Worm (Caenorhabditis elegans) whole organism, L1 larva: Measurements from ENCODE around the gene F52E1.3.

Source experiments
- C16A3.4 ChIP-seq: fragments of 150-350 bp; optimal IDR thresholded peaks from 2 replicates; lab custom pipeline; 2014; ENCODE audit warnings: missing biosample characterization, missing genetic modification characterization
- C34B4.2 ChIP-seq: sonication (generic microtip); optimal IDR thresholded peaks from 2 replicates; lab custom pipeline; 2017; ENCODE audit warnings: mild to moderate bottlenecking, missing genetic modification characterization, missing compliant biosample characterization
- aha-1 ChIP-seq: fragments of 150-350 bp; optimal IDR thresholded peaks from 2 replicates; lab custom pipeline; 2014; ENCODE audit warnings: missing biosample characterization, missing genetic modification characterization
- alr-1 ChIP-seq: fragments of 200-800 bp; sonication (Bioruptor generic); optimal IDR thresholded peaks from 2 replicates; lab custom pipeline; 2018; ENCODE audit warnings: borderline replicate concordance, mild to moderate bottlenecking, missing genetic modification characterization, missing compliant biosample characterization
- blmp-1 ChIP-seq: fragments of 150-350 bp; optimal IDR thresholded peaks from 2 replicates; lab custom pipeline; 2014; ENCODE audit warnings: missing biosample characterization, missing genetic modification characterization
- ceh-63 ChIP-seq: fragments of 200-800 bp; sonication (Bioruptor generic); optimal IDR thresholded peaks from 2 replicates; lab custom pipeline; 2018; ENCODE audit warnings: mild to moderate bottlenecking, missing genetic modification characterization, missing compliant biosample characterization
- ces-1 ChIP-seq: fragments of 150-350 bp; optimal IDR thresholded peaks from 2 replicates; lab custom pipeline; 2014; ENCODE audit warnings: missing biosample characterization, missing genetic modification reagents, missing genetic modification characterization
- dsc-1 ChIP-seq: sonication (generic microtip); optimal IDR thresholded peaks from 2 replicates; lab custom pipeline; 2016; ENCODE audit warnings: mild to moderate bottlenecking, missing genetic modification characterization, missing compliant biosample characterization
- efl-1 ChIP-seq, 4 experiments: fragments of 150-350 bp; optimal IDR thresholded peaks in 3 of 4; peaks in 1 of 4; 1 replicate in 1 of 4; 2 replicates in 3 of 4; lab custom pipeline; 2014; ENCODE audit warnings: missing biosample characterization in 2 of 4, missing genetic modification characterization in 2 of 4, missing genetic modification reagents in 2 of 4
- egl-27 ChIP-seq, 2 experiments: fragments of 150-350 bp in 1 of 2; sonication (generic microtip); optimal IDR thresholded peaks; 3 replicates each; lab custom pipeline; 2017 to 2018; ENCODE audit warnings: missing biosample characterization in 2 of 2, missing genetic modification characterization in 2 of 2, missing genetic modification reagents in 2 of 2
- fkh-4 ChIP-seq: sonication (generic microtip); optimal IDR thresholded peaks from 2 replicates; lab custom pipeline; 2016; ENCODE audit warnings: missing compliant biosample characterization, missing genetic modification characterization, borderline replicate concordance
- fkh-8 ChIP-seq: sonication (generic microtip); optimal IDR thresholded peaks from 2 replicates; lab custom pipeline; 2016; ENCODE audit warnings: mild to moderate bottlenecking, missing genetic modification characterization, missing compliant biosample characterization
- hlh-4 ChIP-seq: sonication (generic microtip); optimal IDR thresholded peaks from 2 replicates; lab custom pipeline; 2016; ENCODE audit warnings: mild to moderate bottlenecking, missing genetic modification characterization, missing compliant biosample characterization
- lin-13 ChIP-seq: fragments of 150-350 bp; optimal IDR thresholded peaks from 2 replicates; lab custom pipeline; 2014; ENCODE audit warnings: missing biosample characterization, missing genetic modification reagents, missing genetic modification characterization
- lin-35 ChIP-seq, 2 experiments: fragments of 150-350 bp; optimal IDR thresholded peaks; 2 replicates each; lab custom pipeline; 2014; ENCODE audit warnings: missing biosample characterization in 2 of 2, missing genetic modification characterization in 2 of 2, missing genetic modification reagents in 2 of 2
- lir-3 ChIP-seq: sonication (generic microtip); optimal IDR thresholded peaks from 2 replicates; lab custom pipeline; 2016; ENCODE audit warnings: mild to moderate bottlenecking, missing genetic modification characterization, moderate library complexity, missing compliant biosample characterization; ENCODE audit not compliant: poor library complexity
- mep-1 ChIP-seq: fragments of 150-350 bp; optimal IDR thresholded peaks from 2 replicates; lab custom pipeline; 2014; ENCODE audit warnings: missing biosample characterization, missing genetic modification characterization
- nhr-12 ChIP-seq: sonication (generic microtip); optimal IDR thresholded peaks from 2 replicates; lab custom pipeline; 2017; ENCODE audit warnings: missing biosample characterization, missing genetic modification characterization
- nhr-237 ChIP-seq: fragments of 150-350 bp; optimal IDR thresholded peaks from 2 replicates; lab custom pipeline; 2014; ENCODE audit warnings: missing biosample characterization, missing genetic modification characterization
- nhr-28 ChIP-seq: fragments of 150-350 bp; optimal IDR thresholded peaks from 2 replicates; lab custom pipeline; 2014; ENCODE audit warnings: missing biosample characterization, missing genetic modification characterization
- nhr-71 ChIP-seq: sonication (generic microtip); optimal IDR thresholded peaks from 2 replicates; lab custom pipeline; 2016; ENCODE audit warnings: mild to moderate bottlenecking, missing genetic modification characterization, moderate library complexity, missing compliant biosample characterization
- nhr-77 ChIP-seq: fragments of 150-350 bp; optimal IDR thresholded peaks from 2 replicates; lab custom pipeline; 2014; ENCODE audit warnings: missing biosample characterization, missing genetic modification characterization
- pag-3 ChIP-seq: sonication (generic microtip); optimal IDR thresholded peaks from 2 replicates; lab custom pipeline; 2017; ENCODE audit warnings: missing genetic modification characterization, mild to moderate bottlenecking, missing compliant biosample characterization, antibody characterized with exemption, borderline replicate concordance; ENCODE audit not compliant: insufficient read depth
- rnt-1 ChIP-seq: sonication (generic microtip); optimal IDR thresholded peaks from 2 replicates; lab custom pipeline; 2016; ENCODE audit warnings: mild to moderate bottlenecking, missing genetic modification characterization, moderate library complexity, missing compliant biosample characterization
- snpc-4 ChIP-seq: fragments of 150-350 bp; optimal IDR thresholded peaks from 2 replicates; lab custom pipeline; 2014; ENCODE audit warnings: missing biosample characterization, missing genetic modification characterization
- snu-23 ChIP-seq: sonication (generic microtip); optimal IDR thresholded peaks from 2 replicates; lab custom pipeline; 2016; ENCODE audit warnings: missing genetic modification characterization, missing compliant biosample characterization
- sptf-1 ChIP-seq: fragments of 150-350 bp; optimal IDR thresholded peaks from 2 replicates; lab custom pipeline; 2014; ENCODE audit warnings: missing biosample characterization, missing genetic modification characterization
- tlp-1 ChIP-seq: fragments of 150-350 bp; optimal IDR thresholded peaks from 2 replicates; lab custom pipeline; 2014; ENCODE audit warnings: missing biosample characterization, missing genetic modification characterization
- unc-130 ChIP-seq: fragments of 150-350 bp; optimal IDR thresholded peaks from 2 replicates; lab custom pipeline; 2017; ENCODE audit warnings: missing biosample characterization, missing genetic modification characterization, inconsistent platforms
- unc-30 ChIP-seq: sonication (generic microtip); optimal IDR thresholded peaks from 2 replicates; lab custom pipeline; 2017; ENCODE audit warnings: missing biosample characterization, missing genetic modification characterization
- unc-62 ChIP-seq: fragments of 150-350 bp; optimal IDR thresholded peaks from 2 replicates; lab custom pipeline; 2014; ENCODE audit warnings: missing biosample characterization, missing genetic modification reagents, missing genetic modification characterization
- vab-15 ChIP-seq: sonication (generic microtip); optimal IDR thresholded peaks from 2 replicates; lab custom pipeline; 2017; ENCODE audit warnings: missing genotype, mild to moderate bottlenecking, missing genetic modification characterization, missing compliant biosample characterization
- xbp-1 ChIP-seq: sonication (generic microtip); optimal IDR thresholded peaks from 2 replicates; lab custom pipeline; 2016; ENCODE audit warnings: missing genetic modification characterization, missing compliant biosample characterization
- zip-4 ChIP-seq: fragments of 200-800 bp; sonication (Bioruptor generic); optimal IDR thresholded peaks from 2 replicates; lab custom pipeline; 2018; ENCODE audit warnings: mild to moderate bottlenecking, missing genetic modification characterization, moderate library complexity, missing compliant biosample characterization

The F52E1.3 gene

DNA sequence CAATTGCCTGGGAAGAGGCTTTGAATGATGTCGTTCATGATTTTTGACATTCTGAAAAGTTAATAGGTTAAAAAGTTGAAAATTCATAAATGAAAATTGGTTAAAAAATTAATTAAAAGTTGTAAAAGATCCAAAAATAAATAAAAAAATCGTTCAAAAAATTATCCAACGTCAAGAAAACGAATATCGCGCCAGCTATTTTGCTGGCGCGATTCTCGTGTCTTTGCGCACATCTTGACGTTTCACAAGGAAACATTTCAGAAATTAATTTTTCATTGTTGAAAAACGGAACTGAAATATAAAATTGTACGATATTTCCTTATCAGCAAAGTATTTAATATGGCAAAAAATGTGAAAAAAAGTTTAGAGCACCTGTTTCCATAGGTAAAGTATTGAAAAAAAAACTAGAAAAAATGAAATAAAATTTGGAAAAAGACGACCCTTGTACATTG, 35.5 kb upstream of the F52E1.3 start, which contains the start of gene mpdu-1 (continued):
- TF ChIP-seq rnt-1 (tag; lab: Kevin White, UChicago) (peak; percentile 71), unc-62 (GFP tag; lab: Kevin White, UChicago) (no peak), tlp-1 (tag; lab: Kevin White, UChicago) (no peak), aha-1 (no peak), nhr-28 (no peak), hlh-4 (tag; lab: Kevin White, UChicago) (no peak), vab-15 (tag; lab: Kevin White, UChicago) (no peak), C34B4.2 (no peak), nhr-77 (peak; percentile 8), unc-30 (tag; lab: Kevin White, UChicago) (no peak), pag-3 (tag; lab: Kevin White, UChicago) (no peak), xbp-1 (peak; percentile 85), mep-1 (tag; lab: Kevin White, UChicago) (peak; percentile 93), nhr-71 (peak; percentile 80), zip-4 (GFP tag; lab: Kevin White, UChicago) (peak; percentile 3), ceh-63 (GFP tag; lab: Kevin White, UChicago) (no peak), blmp-1 (peak; percentile 72), C16A3.4 (tag; lab: Kevin White, UChicago) (peak; percentile 79), ces-1 (GFP tag; lab: Kevin White, UChicago) (no peak)

- TF ChIP-seq alr-1 (tag; lab: Kevin White, UChicago) (peak; percentile 38), dsc-1 (tag; lab: Kevin White, UChicago) (no peak)
These were observed 34.8 kb upstream of the F52E1.3 start, which contains the start of gene F38E1.6 for ce11 chrV:8359792-8360191. Gene F38E1.6 (plus strand): TSS chrV:8360092.

DNA sequence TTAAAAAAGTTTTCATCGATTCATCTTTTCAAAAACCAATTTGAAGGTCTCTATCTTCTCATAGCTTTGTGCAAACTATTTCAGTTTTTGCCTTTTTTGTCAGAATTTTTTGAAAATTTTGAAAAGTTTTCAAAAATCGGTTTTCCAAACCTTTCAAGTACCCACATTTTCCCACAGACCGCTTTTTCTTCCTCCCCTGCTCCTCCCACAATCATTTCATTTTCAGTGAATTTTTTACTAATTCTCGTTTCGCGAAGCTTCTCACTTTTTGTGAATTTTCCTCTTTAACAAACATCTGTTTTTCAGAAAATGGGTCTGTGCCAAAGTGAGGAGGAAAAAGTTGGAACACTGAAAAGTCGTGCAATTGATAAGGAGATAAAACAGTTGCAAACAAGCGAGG, 23.9 kb upstream of the F52E1.3 start, which contains the start of gene gpa-2:
Gene gpa-2 (plus strand): TSS at position 301 of the 400 bp plus-strand sequence.
- no peak for TF ChIP-seq ces-1 (GFP tag; lab: Kevin White, UChicago)
- no peak for TF ChIP-seq snu-23 (GFP tag; lab: Kevin White, UChicago)

ce11 chrV:8375419-8375818, 19.2 kb upstream of the F52E1.3 start, which contains the start of gene F38E1.10:
Gene F38E1.10 (minus strand): TSS chrV:8375519.
- no peak for TF ChIP-seq lin-13 (GFP tag; lab: Kevin White, UChicago)
- TF ChIP-seq vab-15 (tag; lab: Kevin White, UChicago): no peak

- TF ChIP-seq nhr-237 (tag; lab: Kevin White, UChicago): no peak
- TF ChIP-seq zip-4 (GFP tag; lab: Kevin White, UChicago): no peak
- no peak for TF ChIP-seq lin-35 (GFP tag; optimal IDR thresholded peaks at IDR 0.05; lab: Kevin White, UChicago)
- no peak for TF ChIP-seq lir-3 (tag; lab: Kevin White, UChicago)
- no peak for TF ChIP-seq egl-27 (tag; optimal IDR thresholded peaks at IDR 0.05; lab: Kevin White, UChicago)
- TF ChIP-seq snpc-4: no peak
- TF ChIP-seq fkh-8: no peak
These were observed 18.8 kb upstream of the F52E1.3 start, which contains the start of gene F38E1.3 for ce11 chrV:8375849-8376248. Gene F38E1.3 (plus strand): TSS chrV:8376149.

ce11 chrV:8379206-8379605, 15.4 kb upstream of the F52E1.3 start, which contains the start of gene F52E1.5:
Gene F52E1.5 (plus strand): TSS chrV:8379506.
- TF ChIP-seq sptf-1 (tag; lab: Kevin White, UChicago) (no peak), lin-13 (GFP tag; lab: Kevin White, UChicago) (no peak), efl-1 (optimal IDR thresholded peaks at IDR 0.05; lab: Kevin White, UChicago) (no peak), efl-1 (GFP tag; optimal IDR thresholded peaks at IDR 0.05 in 1 of 2; lab: Kevin White, UChicago) (peak in 1 of 2 experiments; percentile 1), vab-15 (tag; lab: Kevin White, UChicago) (no peak), nhr-12 (no peak), unc-130 (tag; lab: Kevin White, UChicago) (no peak), fkh-4 (no peak), blmp-1 (peak; percentile 45)
